Worm (Caenorhabditis elegans) whole organism, L1 larva: Measurements from ENCODE around the gene T12A7.2.

Experiments used
- C04F5.9 ChIP-seq: sonication (generic microtip); optimal IDR thresholded peaks from 2 replicates; lab custom pipeline; 2016; ENCODE audit warnings: missing genetic modification characterization, missing compliant biosample characterization
- C16A3.4 ChIP-seq: fragments of 150-350 bp; optimal IDR thresholded peaks from 2 replicates; lab custom pipeline; 2014; ENCODE audit warnings: missing biosample characterization, missing genetic modification characterization
- aha-1 ChIP-seq: fragments of 150-350 bp; optimal IDR thresholded peaks from 2 replicates; lab custom pipeline; 2014; ENCODE audit warnings: missing biosample characterization, missing genetic modification characterization
- aly-2 ChIP-seq: fragments of 150-350 bp; optimal IDR thresholded peaks from 2 replicates; lab custom pipeline; 2014; ENCODE audit warnings: missing biosample characterization, missing genetic modification characterization
- ceh-8 ChIP-seq: fragments of 200-800 bp; sonication (Bioruptor generic); optimal IDR thresholded peaks from 2 replicates; lab custom pipeline; 2018; ENCODE audit warnings: mild to moderate bottlenecking, missing genetic modification characterization, moderate library complexity, missing compliant biosample characterization
- ceh-82 ChIP-seq, 3 experiments: fragments of 150-350 bp in 1 of 3; sonication (generic microtip) in 2 of 3; optimal IDR thresholded peaks; 2 replicates each; lab custom pipeline; 2014 to 2017; ENCODE audit warnings: missing biosample characterization in 3 of 3, missing genetic modification characterization in 3 of 3
- dsc-1 ChIP-seq: sonication (generic microtip); optimal IDR thresholded peaks from 2 replicates; lab custom pipeline; 2016; ENCODE audit warnings: mild to moderate bottlenecking, missing genetic modification characterization, missing compliant biosample characterization
- efl-1 ChIP-seq, 4 experiments: fragments of 150-350 bp; optimal IDR thresholded peaks in 3 of 4; peaks in 1 of 4; 1 replicate in 1 of 4; 2 replicates in 3 of 4; lab custom pipeline; 2014; ENCODE audit warnings: missing biosample characterization in 2 of 4, missing genetic modification characterization in 2 of 4, missing genetic modification reagents in 2 of 4
- efl-3 ChIP-seq: fragments of 200-800 bp; sonication (Bioruptor generic); optimal IDR thresholded peaks from 2 replicates; lab custom pipeline; 2018; ENCODE audit warnings: mild to moderate bottlenecking, missing genetic modification characterization, missing compliant biosample characterization
- elt-2 ChIP-seq: sonication (generic microtip); optimal IDR thresholded peaks from 2 replicates; lab custom pipeline; 2016; ENCODE audit warnings: missing genetic modification characterization, mild to moderate bottlenecking, inconsistent platforms, missing compliant biosample characterization, missing genetic modification reagents
- fkh-8 ChIP-seq: sonication (generic microtip); optimal IDR thresholded peaks from 2 replicates; lab custom pipeline; 2016; ENCODE audit warnings: mild to moderate bottlenecking, missing genetic modification characterization, missing compliant biosample characterization
- fos-1 ChIP-seq: fragments of 150-350 bp; optimal IDR thresholded peaks from 2 replicates; lab custom pipeline; 2014; ENCODE audit warnings: missing biosample characterization, missing genetic modification characterization
- hpl-2 ChIP-seq: fragments of 150-350 bp; optimal IDR thresholded peaks from 2 replicates; lab custom pipeline; 2014; ENCODE audit warnings: missing biosample characterization, missing genetic modification reagents, missing genetic modification characterization
- jun-1 ChIP-seq: fragments of 150-350 bp; optimal IDR thresholded peaks from 2 replicates; lab custom pipeline; 2014; ENCODE audit warnings: missing biosample characterization, missing genetic modification reagents, missing genetic modification characterization
- lin-14 ChIP-seq: fragments of 200-800 bp; sonication (Bioruptor generic); optimal IDR thresholded peaks from 2 replicates; lab custom pipeline; 2018; ENCODE audit warnings: mild to moderate bottlenecking, missing genetic modification characterization, moderate library complexity, missing compliant biosample characterization
- lin-35 ChIP-seq, 2 experiments: fragments of 150-350 bp; optimal IDR thresholded peaks; 2 replicates each; lab custom pipeline; 2014; ENCODE audit warnings: missing biosample characterization in 2 of 2, missing genetic modification characterization in 2 of 2, missing genetic modification reagents in 2 of 2
- lsy-2 ChIP-seq, 2 experiments: fragments of 150-350 bp; optimal IDR thresholded peaks; 2 replicates each; lab custom pipeline; 2014; ENCODE audit warnings: missing biosample characterization in 2 of 2, missing genetic modification characterization in 2 of 2
- mab-9 ChIP-seq: fragments of 200-800 bp; sonication (Bioruptor generic); IDR thresholded peaks from 2 replicates; pipeline ENCODE4 v1.3.6; 2022; ENCODE audit warnings: missing genetic modification reagents, missing genetic modification characterization, missing compliant biosample characterization
- mep-1 ChIP-seq: fragments of 150-350 bp; optimal IDR thresholded peaks from 2 replicates; lab custom pipeline; 2014; ENCODE audit warnings: missing biosample characterization, missing genetic modification characterization
- nhr-11 ChIP-seq: fragments of 150-350 bp; optimal IDR thresholded peaks from 2 replicates; lab custom pipeline; 2014; ENCODE audit warnings: missing biosample characterization, missing genetic modification characterization
- nhr-19 ChIP-seq: fragments of 200-800 bp; sonication (Bioruptor generic); conservative IDR thresholded peaks from 2 replicates; pipeline ENCODE4 v1.3.6; 2022; ENCODE audit warnings: missing genetic modification characterization, missing compliant biosample characterization
- nhr-237 ChIP-seq: fragments of 150-350 bp; optimal IDR thresholded peaks from 2 replicates; lab custom pipeline; 2014; ENCODE audit warnings: missing biosample characterization, missing genetic modification characterization
- nhr-71 ChIP-seq: sonication (generic microtip); optimal IDR thresholded peaks from 2 replicates; lab custom pipeline; 2016; ENCODE audit warnings: mild to moderate bottlenecking, missing genetic modification characterization, moderate library complexity, missing compliant biosample characterization
- nhr-77 ChIP-seq: fragments of 150-350 bp; optimal IDR thresholded peaks from 2 replicates; lab custom pipeline; 2014; ENCODE audit warnings: missing biosample characterization, missing genetic modification characterization
- nhr-90 ChIP-seq: sonication (generic microtip); optimal IDR thresholded peaks from 2 replicates; lab custom pipeline; 2016; ENCODE audit warnings: mild to moderate bottlenecking, missing genetic modification characterization, missing compliant biosample characterization; ENCODE audit not compliant: poor library complexity
- pag-3 ChIP-seq: sonication (generic microtip); optimal IDR thresholded peaks from 2 replicates; lab custom pipeline; 2017; ENCODE audit warnings: missing genetic modification characterization, mild to moderate bottlenecking, missing compliant biosample characterization, antibody characterized with exemption, borderline replicate concordance; ENCODE audit not compliant: insufficient read depth
- pqm-1 ChIP-seq: sonication (generic microtip); optimal IDR thresholded peaks from 3 replicates; lab custom pipeline; 2017; ENCODE audit warnings: missing biosample characterization, missing genetic modification characterization
- rnt-1 ChIP-seq: sonication (generic microtip); optimal IDR thresholded peaks from 2 replicates; lab custom pipeline; 2016; ENCODE audit warnings: mild to moderate bottlenecking, missing genetic modification characterization, moderate library complexity, missing compliant biosample characterization
- snpc-4 ChIP-seq: fragments of 150-350 bp; optimal IDR thresholded peaks from 2 replicates; lab custom pipeline; 2014; ENCODE audit warnings: missing biosample characterization, missing genetic modification characterization
- snu-23 ChIP-seq: sonication (generic microtip); optimal IDR thresholded peaks from 2 replicates; lab custom pipeline; 2016; ENCODE audit warnings: missing genetic modification characterization, missing compliant biosample characterization
- swsn-7 ChIP-seq: sonication (generic microtip); optimal IDR thresholded peaks from 2 replicates; lab custom pipeline; 2016; ENCODE audit warnings: missing genetic modification characterization, missing compliant biosample characterization
- tbx-2 ChIP-seq: sonication (generic microtip); optimal IDR thresholded peaks from 2 replicates; lab custom pipeline; 2016; ENCODE audit warnings: missing genetic modification characterization, missing compliant biosample characterization
- tlp-1 ChIP-seq: fragments of 150-350 bp; optimal IDR thresholded peaks from 2 replicates; lab custom pipeline; 2014; ENCODE audit warnings: missing biosample characterization, missing genetic modification characterization
- unc-86 ChIP-seq: sonication (generic microtip); optimal IDR thresholded peaks from 2 replicates; lab custom pipeline; 2016; ENCODE audit warnings: missing genetic modification characterization, missing compliant biosample characterization
- xbp-1 ChIP-seq: sonication (generic microtip); optimal IDR thresholded peaks from 2 replicates; lab custom pipeline; 2016; ENCODE audit warnings: missing genetic modification characterization, missing compliant biosample characterization
- zag-1 ChIP-seq: fragments of 150-350 bp; optimal IDR thresholded peaks from 2 replicates; lab custom pipeline; 2014; ENCODE audit warnings: missing biosample characterization, missing genetic modification characterization

Gene T12A7.2

DNA sequence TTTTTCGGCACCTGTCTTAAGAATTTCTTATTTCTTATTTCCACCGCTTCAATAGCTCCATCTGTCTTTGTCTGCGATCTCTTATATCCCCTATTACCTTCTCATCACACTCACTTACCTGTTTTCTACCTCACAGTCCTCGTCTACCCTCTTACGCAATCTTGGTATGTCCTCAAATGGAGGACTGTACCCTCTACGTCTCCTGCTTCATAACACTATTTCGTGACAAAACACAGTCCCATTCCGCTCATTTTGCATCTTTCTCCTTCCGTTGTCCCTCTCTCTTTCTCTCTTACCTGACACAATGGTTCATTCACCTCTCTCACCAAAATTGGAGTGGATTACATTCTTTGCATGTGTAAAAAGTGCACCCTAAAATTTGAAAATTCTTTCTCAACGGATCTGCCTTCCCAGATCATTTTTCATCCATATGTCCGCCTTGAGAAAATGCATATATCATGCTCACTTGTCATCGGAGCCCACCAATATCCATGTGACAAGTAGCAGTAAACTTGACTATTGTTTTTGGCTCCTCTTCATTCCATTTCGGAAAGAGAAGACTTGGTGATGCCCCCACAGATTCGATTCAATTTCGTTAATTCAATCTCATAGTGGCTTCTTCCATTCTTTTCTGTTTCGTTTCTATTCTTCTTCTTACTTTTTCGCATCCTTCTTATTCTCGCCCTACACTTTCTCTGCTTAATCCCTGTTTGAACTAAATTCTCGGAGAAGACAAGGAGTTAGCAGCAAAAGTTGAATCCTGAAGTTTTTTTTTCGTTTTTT, 43.6 kb downstream of the T12A7.2 start (continued):
- TF ChIP-seq hpl-2 (GFP tag; lab: Kevin White, UChicago) (no peak), nhr-19 (GFP tag; lab: Robert Waterston, UW) (no peak)

DNA sequence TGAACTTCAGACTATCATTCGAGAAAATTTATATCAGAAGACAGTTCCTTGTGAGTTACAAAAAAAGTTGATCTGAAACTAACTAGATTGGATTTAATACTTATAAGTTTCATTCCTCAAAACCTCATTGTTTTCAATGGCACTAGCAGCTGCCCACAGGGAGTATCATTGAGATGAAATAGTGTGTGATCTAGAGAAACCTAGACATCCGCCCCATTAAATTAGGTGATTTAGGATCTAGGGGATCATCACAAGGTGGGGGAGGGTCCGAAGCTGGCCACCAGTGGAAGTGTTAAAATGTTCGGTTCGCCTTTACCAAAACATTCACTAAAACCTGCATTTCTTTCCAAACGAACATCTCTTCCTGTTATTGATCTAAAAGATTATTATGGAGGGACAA, 44.5 kb downstream of the T12A7.2 start:
- no peak for TF ChIP-seq ceh-82 (tag; optimal IDR thresholded peaks at IDR 0.05; lab: Kevin White, UChicago)
- no peak for TF ChIP-seq lsy-2 (tag; optimal IDR thresholded peaks at IDR 0.05; lab: Kevin White, UChicago)
- no peak for TF ChIP-seq fkh-8 (tag; lab: Kevin White, UChicago)
- TF ChIP-seq nhr-237 (tag; lab: Kevin White, UChicago), result no peak
- TF ChIP-seq fos-1 (tag; lab: Kevin White, UChicago), result no peak
- TF ChIP-seq rnt-1 (tag; lab: Kevin White, UChicago), result peak; percentile 55
- no peak for TF ChIP-seq efl-3
- no peak for TF ChIP-seq jun-1
- TF ChIP-seq unc-86, result no peak
- peak; percentile 11 for TF ChIP-seq lin-14
- TF ChIP-seq nhr-71 (tag; lab: Kevin White, UChicago), result peak; percentile 5
- TF ChIP-seq C16A3.4, result no peak
- TF ChIP-seq tlp-1, result no peak
- TF ChIP-seq aly-2 (tag; lab: Kevin White, UChicago), result no peak
- no peak for TF ChIP-seq mep-1

ce11 chrIV:11714739-11715138, 46.2 kb downstream of the T12A7.2 start, which contains the start of gene magi-1:
Gene magi-1 (plus strand): TSS chrIV:11715039.
- no peak for TF ChIP-seq C04F5.9
- TF ChIP-seq nhr-11, result no peak
- TF ChIP-seq lin-35 (GFP tag; optimal IDR thresholded peaks at IDR 0.05; lab: Kevin White, UChicago), result no peak
- no peak for TF ChIP-seq nhr-237 (tag; lab: Kevin White, UChicago)
- TF ChIP-seq snpc-4 (tag; lab: Kevin White, UChicago), result no peak
- no peak for TF ChIP-seq nhr-90
- no peak for TF ChIP-seq nhr-71 (tag; lab: Kevin White, UChicago)
- TF ChIP-seq elt-2, result no peak
- no peak for TF ChIP-seq nhr-77 (tag; lab: Kevin White, UChicago)
- TF ChIP-seq pqm-1, result no peak
- TF ChIP-seq efl-1 (optimal IDR thresholded peaks at IDR 0.05; lab: Kevin White, UChicago), result no peak
- no peak for TF ChIP-seq efl-1 (GFP tag; optimal IDR thresholded peaks at IDR 0.05 in 1 of 2; lab: Kevin White, UChicago)
- no peak for TF ChIP-seq tlp-1
- TF ChIP-seq zag-1 (tag; lab: Kevin White, UChicago), result no peak

ce11 chrIV:11713289-11713688, 47.6 kb downstream of the T12A7.2 start:
- TF ChIP-seq dsc-1 (peak; percentile 60), tbx-2 (tag; lab: Kevin White, UChicago) (no peak), efl-3 (no peak), snu-23 (no peak)

DNA sequence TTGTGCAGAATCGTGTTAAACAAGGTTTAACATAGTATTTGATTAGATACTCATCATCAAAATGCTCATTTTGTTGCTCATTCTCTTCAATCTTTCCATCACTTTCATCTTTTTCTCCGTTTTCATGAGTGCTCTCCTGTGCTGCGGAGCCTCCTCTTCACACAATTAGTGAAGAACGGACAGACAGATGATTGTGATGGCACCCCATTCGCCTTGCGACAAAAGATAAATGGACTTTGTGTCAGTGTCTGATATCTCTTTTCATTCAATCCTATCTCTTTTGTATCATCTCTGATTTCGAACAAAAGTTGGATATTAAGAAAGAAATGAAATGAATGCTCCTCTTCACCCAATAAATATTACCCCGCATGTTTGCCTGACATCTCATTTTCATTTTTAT, 50.6 kb downstream of the T12A7.2 start:
- TF ChIP-seq lin-14 (peak; percentile 88), lsy-2 (tag; optimal IDR thresholded peaks at IDR 0.05; lab: Kevin White, UChicago) (peak in 1 of 2 experiments; percentile 42), rnt-1 (tag; lab: Kevin White, UChicago) (peak; percentile 56), swsn-7 (tag; lab: Kevin White, UChicago) (no peak), nhr-11 (no peak), xbp-1 (tag; lab: Kevin White, UChicago) (no peak), mab-9 (no peak), aha-1 (tag; lab: Kevin White, UChicago) (no peak), pag-3 (tag; lab: Kevin White, UChicago) (peak; percentile 82), ceh-8 (GFP tag; lab: Kevin White, UChicago) (no peak)
- TF ChIP-seq, all 84 proteins: peak for 4
